Worm (Caenorhabditis elegans) whole organism, young adult: Measurements from ENCODE around the gene cyp-13A3.

Experiments used
- B0336.3 ChIP-seq: fragments of 200-800 bp; sonication (Bioruptor generic); IDR thresholded peaks from 2 replicates; pipeline ENCODE4 v1.3.6; 2022; ENCODE audit warnings: missing genetic modification characterization, missing compliant biosample characterization
- F10E7.11 ChIP-seq: sonication (generic microtip); optimal IDR thresholded peaks from 2 replicates; lab custom pipeline; 2017; ENCODE audit warnings: mild to moderate bottlenecking, missing genetic modification characterization, moderate library complexity, missing compliant biosample characterization
- F37B4.10 ChIP-seq: fragments of 200-800 bp; sonication (Bioruptor generic); IDR thresholded peaks from 2 replicates; pipeline ENCODE4 v1.3.6; 2022; ENCODE audit warnings: missing genetic modification characterization, missing compliant biosample characterization
- F52B5.7 ChIP-seq: sonication (generic microtip); optimal IDR thresholded peaks from 2 replicates; lab custom pipeline; 2016; ENCODE audit warnings: mild to moderate bottlenecking, missing genetic modification characterization, missing compliant biosample characterization
- F57A8.1 ChIP-seq: fragments of 200-800 bp; sonication (Bioruptor generic); optimal IDR thresholded peaks from 2 replicates; lab custom pipeline; 2018; ENCODE audit warnings: mild to moderate bottlenecking, missing genetic modification characterization, moderate library complexity, missing compliant biosample characterization
- Y56A3A.18 ChIP-seq: fragments of 200-800 bp; sonication (Bioruptor generic); IDR thresholded peaks from 2 replicates; pipeline ENCODE4 v1.3.6; 2022; ENCODE audit warnings: missing genetic modification reagents, missing genetic modification characterization, missing compliant biosample characterization
- aptf-2 ChIP-seq: fragments of 200-800 bp; sonication (Bioruptor generic); conservative IDR thresholded peaks from 2 replicates; pipeline ENCODE4 v1.3.6; 2022; ENCODE audit warnings: missing genetic modification reagents, missing genetic modification characterization, missing compliant biosample characterization
- atf-7 ChIP-seq: sonication (generic microtip); optimal IDR thresholded peaks from 2 replicates; lab custom pipeline; 2017; ENCODE audit warnings: mild to moderate bottlenecking, missing genetic modification characterization, missing compliant biosample characterization
- attf-6 ChIP-seq: fragments of 200-800 bp; sonication (Bioruptor generic); IDR thresholded peaks from 2 replicates; pipeline ENCODE4 v1.3.6; 2022; ENCODE audit warnings: missing genetic modification reagents, missing genetic modification characterization, missing compliant biosample characterization
- cebp-1 ChIP-seq, 2 experiments: fragments of 200-800 bp in 1 of 2; sonication (Bioruptor generic) in 1 of 2; sonication (generic microtip) in 1 of 2; IDR thresholded peaks in 1 of 2; optimal IDR thresholded peaks in 1 of 2; 2 replicates each; pipeline versions ENCODE4 v1.3.6 to Lab custom; 2017 to 2022; ENCODE audit warnings: missing compliant biosample characterization in 2 of 2, missing genetic modification characterization in 2 of 2, mild to moderate bottlenecking in 1 of 2, missing genetic modification reagents in 1 of 2, moderate library complexity in 1 of 2
- ceh-91 ChIP-seq: fragments of 200-800 bp; sonication (Bioruptor generic); IDR thresholded peaks from 2 replicates; pipeline ENCODE4 v1.3.6; 2022; ENCODE audit warnings: missing genetic modification reagents, missing genetic modification characterization, missing compliant biosample characterization
- chd-7 ChIP-seq: sonication (generic microtip); optimal IDR thresholded peaks from 2 replicates; lab custom pipeline; 2016; ENCODE audit warnings: mild to moderate bottlenecking, missing genetic modification characterization, moderate library complexity, missing compliant biosample characterization
- die-1 ChIP-seq: sonication (generic microtip); optimal IDR thresholded peaks from 2 replicates; lab custom pipeline; 2016; ENCODE audit warnings: missing genotype, mild to moderate bottlenecking, missing genetic modification characterization, missing compliant biosample characterization
- dox-1 ChIP-seq: fragments of 200-800 bp; sonication (Bioruptor generic); IDR thresholded peaks from 2 replicates; pipeline ENCODE4 v1.3.6; 2022; ENCODE audit warnings: missing genetic modification reagents, missing genetic modification characterization, missing compliant biosample characterization
- dpl-1 ChIP-seq: fragments of 150-350 bp; optimal IDR thresholded peaks from 2 replicates; lab custom pipeline; 2014; ENCODE audit warnings: missing biosample characterization, missing genetic modification reagents, missing genetic modification characterization
- egl-18 ChIP-seq: fragments of 200-800 bp; sonication (Bioruptor generic); IDR thresholded peaks from 2 replicates; pipeline ENCODE4 v1.3.6; 2022; ENCODE audit warnings: missing genetic modification reagents, missing genetic modification characterization, missing compliant biosample characterization
- egrh-3 ChIP-seq: fragments of 200-800 bp; sonication (Bioruptor generic); IDR thresholded peaks from 2 replicates; pipeline ENCODE4 v1.3.6; 2022; ENCODE audit warnings: missing genetic modification reagents, missing genetic modification characterization, missing compliant biosample characterization
- ets-4 ChIP-seq: fragments of 200-800 bp; sonication (Bioruptor generic); optimal IDR thresholded peaks from 2 replicates; lab custom pipeline; 2018; ENCODE audit warnings: mild to moderate bottlenecking, missing genetic modification characterization, missing compliant biosample characterization
- hlh-12 ChIP-seq: sonication (generic microtip); optimal IDR thresholded peaks from 2 replicates; lab custom pipeline; 2016; ENCODE audit warnings: missing genetic modification characterization, missing compliant biosample characterization
- hrde-1 ChIP-seq: sonication (generic microtip); optimal IDR thresholded peaks from 2 replicates; lab custom pipeline; 2016; ENCODE audit warnings: missing genetic modification characterization, mild to moderate bottlenecking, missing compliant biosample characterization, moderate library complexity, missing genotype, missing genetic modification reagents, borderline replicate concordance
- hsf-1 ChIP-seq: fragments of 200-800 bp; sonication (Bioruptor generic); IDR thresholded peaks from 2 replicates; pipeline ENCODE4 v1.3.6; 2022; ENCODE audit warnings: missing genetic modification reagents, missing genetic modification characterization, missing compliant biosample characterization
- let-607 ChIP-seq, 2 experiments: fragments of 200-800 bp in 1 of 2; sonication (Bioruptor generic) in 1 of 2; sonication (generic microtip) in 1 of 2; optimal IDR thresholded peaks; 2 replicates each; lab custom pipeline; 2016 to 2018; ENCODE audit warnings: mild to moderate bottlenecking in 2 of 2, missing compliant biosample characterization in 2 of 2, missing genetic modification characterization in 2 of 2, moderate library complexity in 2 of 2, missing genotype in 1 of 2
- lin-26 ChIP-seq: fragments of 200-800 bp; sonication (Bioruptor generic); IDR thresholded peaks from 2 replicates; pipeline ENCODE4 v1.3.6; 2022; ENCODE audit warnings: missing genetic modification reagents, missing genetic modification characterization, missing compliant biosample characterization
- lin-54 ChIP-seq: fragments of 200-800 bp; sonication (Bioruptor generic); optimal IDR thresholded peaks from 2 replicates; lab custom pipeline; 2018; ENCODE audit warnings: mild to moderate bottlenecking, missing genetic modification characterization, missing compliant biosample characterization
- lir-1 ChIP-seq: fragments of 200-800 bp; sonication (Bioruptor generic); conservative IDR thresholded peaks from 2 replicates; pipeline ENCODE4 v1.3.6; 2022; ENCODE audit warnings: missing genetic modification reagents, missing genetic modification characterization, missing compliant biosample characterization
- madf-10 ChIP-seq: sonication (generic microtip); optimal IDR thresholded peaks from 2 replicates; lab custom pipeline; 2016; ENCODE audit warnings: mild to moderate bottlenecking, missing genetic modification characterization, missing compliant biosample characterization
- madf-3 ChIP-seq: fragments of 200-800 bp; sonication (Bioruptor generic); IDR thresholded peaks from 2 replicates; pipeline ENCODE4 v1.3.6; 2022; ENCODE audit warnings: missing genetic modification reagents, missing genetic modification characterization, missing compliant biosample characterization
- mcd-1 ChIP-seq: fragments of 200-800 bp; sonication (Bioruptor generic); IDR thresholded peaks from 2 replicates; pipeline ENCODE4 v1.3.6; 2022; ENCODE audit warnings: missing genetic modification reagents, missing genetic modification characterization, missing compliant biosample characterization
- nfya-1 ChIP-seq: sonication (generic microtip); optimal IDR thresholded peaks from 2 replicates; lab custom pipeline; 2017; ENCODE audit warnings: antibody characterized with exemption, missing compliant biosample characterization, missing genetic modification characterization, borderline replicate concordance; ENCODE audit not compliant: insufficient read depth
- nhr-120 ChIP-seq: fragments of 200-800 bp; sonication (Bioruptor generic); IDR thresholded peaks from 2 replicates; pipeline ENCODE4 v1.3.6; 2022; ENCODE audit warnings: missing genetic modification characterization, missing compliant biosample characterization
- nhr-90 ChIP-seq: sonication (generic microtip); optimal IDR thresholded peaks from 2 replicates; lab custom pipeline; 2016; ENCODE audit warnings: missing genotype, mild to moderate bottlenecking, missing genetic modification characterization, missing compliant biosample characterization
- pbrm-1 ChIP-seq: fragments of 200-800 bp; sonication (Bioruptor generic); IDR thresholded peaks from 2 replicates; pipeline ENCODE4 v1.3.6; 2022; ENCODE audit warnings: missing genetic modification reagents, missing genetic modification characterization, missing compliant biosample characterization
- pha-4 ChIP-seq: fragments of 150-350 bp; sonication (generic microtip); optimal IDR thresholded peaks from 2 replicates; lab custom pipeline; 2014; ENCODE audit warnings: missing biosample characterization, missing genetic modification reagents, missing genetic modification characterization
- rec-8 ChIP-seq, 2 experiments: sonication (generic microtip); optimal IDR thresholded peaks; 2 replicates each; lab custom pipeline; 2016; ENCODE audit warnings: mild to moderate bottlenecking in 2 of 2, missing genetic modification characterization in 2 of 2, missing genetic modification reagents in 2 of 2, missing genotype in 2 of 2, missing biosample characterization in 1 of 2, missing compliant biosample characterization in 1 of 2, moderate library complexity in 1 of 2
- rpc-1 ChIP-seq, 2 experiments: fragments of 150-350 bp in 1 of 2; sonication (generic microtip) in 1 of 2; optimal IDR thresholded peaks; 2 replicates each; lab custom pipeline; 2014 to 2018; ENCODE audit warnings: missing biosample characterization in 1 of 2, missing genetic modification characterization in 1 of 2, missing genetic modification reagents in 1 of 2, missing genotype in 1 of 2
- snpc-1.3 ChIP-seq: sonication (generic microtip); optimal IDR thresholded peaks from 2 replicates; lab custom pipeline; 2017; ENCODE audit warnings: missing genetic modification characterization, mild to moderate bottlenecking, missing compliant biosample characterization, antibody characterized with exemption, moderate library complexity, missing genotype, missing genetic modification reagents; ENCODE audit not compliant: insufficient read depth
- snpc-4 ChIP-seq, 5 experiments: fragments of 150-350 bp in 1 of 5; sonication (generic microtip) in 4 of 5; optimal IDR thresholded peaks; 2 replicates each; lab custom pipeline; 2014 to 2018; ENCODE audit warnings: missing genetic modification characterization in 5 of 5, missing biosample characterization in 3 of 5, antibody characterized with exemption in 2 of 5, mild to moderate bottlenecking in 2 of 5, missing compliant biosample characterization in 2 of 5, missing genotype in 2 of 5, moderate library complexity in 2 of 5, missing genetic modification reagents in 1 of 5
- tbp1 ChIP-seq: fragments of 200-800 bp; sonication (Bioruptor generic); optimal IDR thresholded peaks from 2 replicates; lab custom pipeline; 2018; ENCODE audit warnings: mild to moderate bottlenecking, missing genetic modification characterization, missing compliant biosample characterization
- tlf-1 ChIP-seq: fragments of 200-800 bp; sonication (Bioruptor generic); optimal IDR thresholded peaks from 2 replicates; lab custom pipeline; 2018; ENCODE audit warnings: mild to moderate bottlenecking, missing genetic modification characterization, missing compliant biosample characterization
- unc-62 ChIP-seq: fragments of 150-350 bp; optimal IDR thresholded peaks from 2 replicates; lab custom pipeline; 2014; ENCODE audit warnings: missing biosample characterization, missing genetic modification reagents, missing genetic modification characterization
- zim-3 ChIP-seq: sonication (generic microtip); optimal IDR thresholded peaks from 2 replicates; lab custom pipeline; 2017; ENCODE audit warnings: mild to moderate bottlenecking, missing genetic modification characterization, moderate library complexity, missing compliant biosample characterization
- ztf-22 ChIP-seq: fragments of 200-800 bp; sonication (Bioruptor generic); optimal IDR thresholded peaks from 2 replicates; lab custom pipeline; 2018; ENCODE audit warnings: mild to moderate bottlenecking, missing genetic modification characterization, moderate library complexity, missing compliant biosample characterization
- ztf-25 ChIP-seq: fragments of 200-800 bp; sonication (Bioruptor generic); IDR thresholded peaks from 2 replicates; pipeline ENCODE4 v1.3.6; 2022; ENCODE audit warnings: missing genetic modification reagents, missing genetic modification characterization, missing compliant biosample characterization

cyp-13A3 gene

ce11 chrII:9740552-9740951 is 52.5 kb downstream of the cyp-13A3 start (continued):
- TF ChIP-seq die-1 (tag; lab: Kevin White, UChicago): no peak
- peak; percentile 3 for TF ChIP-seq ets-4 (GFP tag; lab: Kevin White, UChicago)
- peak; percentile 76 for TF ChIP-seq ztf-22 (GFP tag; lab: Kevin White, UChicago)
- no peak for TF ChIP-seq aptf-2 (GFP tag; lab: Robert Waterston, UW)
- TF ChIP-seq dpl-1 (GFP tag; lab: Kevin White, UChicago): no peak
- no peak for TF ChIP-seq madf-10 (tag; lab: Kevin White, UChicago)
- TF ChIP-seq hsf-1: no peak
- TF ChIP-seq attf-6 (GFP tag; lab: Robert Waterston, UW): no peak
- TF ChIP-seq Y56A3A.18: 0 out of 2 replicates have a peak, but pooled peaks have one; percentile 8
- TF ChIP-seq pbrm-1 (GFP tag; lab: Robert Waterston, UW): 0 out of 2 replicates have a peak, but pooled peaks have one; percentile 41
- no peak for TF ChIP-seq nhr-120 (GFP tag; lab: Robert Waterston, UW)
- peak; percentile 38 for TF ChIP-seq nhr-90 (tag; lab: Kevin White, UChicago)
- no peak for TF ChIP-seq nfya-1
- no peak for TF ChIP-seq B0336.3
- no peak for TF ChIP-seq snpc-1.3 (tag; lab: Kevin White, UChicago)
- TF ChIP-seq lin-54 (GFP tag; lab: Kevin White, UChicago): no peak
- TF ChIP-seq tbp1 (GFP tag; lab: Kevin White, UChicago): peak; percentile 13
- no peak for TF ChIP-seq ceh-91
- TF ChIP-seq hrde-1 (tag; lab: Kevin White, UChicago): no peak
- peak; percentile 60; the same call in 1 of the 2 replicates for TF ChIP-seq dox-1 (GFP tag; lab: Robert Waterston, UW)
- TF ChIP-seq F10E7.11: no peak
- no peak for TF ChIP-seq unc-62 (GFP tag; lab: Kevin White, UChicago)
- 0 out of 2 replicates have a peak, but pooled peaks have one; percentile 61 for TF ChIP-seq madf-3
- peak; percentile 53 for TF ChIP-seq pha-4 (tag; lab: Kevin White, UChicago)
- TF ChIP-seq lin-26 (GFP tag; lab: Robert Waterston, UW): no peak
- no peak for TF ChIP-seq F57A8.1 (GFP tag; lab: Kevin White, UChicago)
- no peak for TF ChIP-seq cebp-1 (GFP tag; IDR thresholded peaks at IDR 0.05; lab: Robert Waterston, UW)
- peak; percentile 26 for TF ChIP-seq cebp-1 (tag; optimal IDR thresholded peaks at IDR 0.05; lab: Kevin White, UChicago)
- TF ChIP-seq snpc-4 (GFP tag; optimal IDR thresholded peaks at IDR 0.05; lab: Kevin White, UChicago): no peak
- TF ChIP-seq snpc-4 (tag; optimal IDR thresholded peaks at IDR 0.05; lab: Kevin White, UChicago): peak in 1 of 4 experiments; percentile 4
- no peak for TF ChIP-seq hlh-12
- peak; percentile 61 to 69 for TF ChIP-seq let-607 (tag; optimal IDR thresholded peaks at IDR 0.05; lab: Kevin White, UChicago)
- TF ChIP-seq egrh-3: no peak
- no peak for TF ChIP-seq rec-8 (tag; optimal IDR thresholded peaks at IDR 0.05; lab: Kevin White, UChicago)

DNA sequence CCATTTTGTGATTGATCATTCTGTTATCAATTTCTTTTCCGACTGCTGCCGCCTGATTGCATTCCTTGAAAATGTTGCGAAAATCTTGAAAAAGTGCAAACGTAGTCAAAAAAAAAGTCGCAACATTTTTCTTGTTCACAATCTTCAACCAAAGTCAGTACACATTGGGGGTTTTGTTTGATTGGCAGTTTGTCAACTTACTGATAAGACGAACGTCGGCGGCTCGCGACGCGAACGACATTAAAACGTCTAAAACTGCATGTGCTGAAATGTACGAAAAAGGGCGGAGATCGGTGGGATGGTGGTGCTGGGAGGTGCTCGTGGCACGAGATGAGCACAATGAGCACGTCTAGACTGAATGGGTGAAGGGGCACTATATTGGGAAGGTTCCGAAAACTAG is 54.3 kb downstream of the cyp-13A3 start:
- TF ChIP-seq cebp-1 (GFP tag; IDR thresholded peaks at IDR 0.05; lab: Robert Waterston, UW): 0 out of 2 replicates have a peak, but pooled peaks have one; percentile 24
- TF ChIP-seq cebp-1 (tag; optimal IDR thresholded peaks at IDR 0.05; lab: Kevin White, UChicago): peak; percentile 69
- TF ChIP-seq F37B4.10 (GFP tag; lab: Robert Waterston, UW): 0 out of 2 replicates have a peak, but pooled peaks have one; percentile 30
- TF ChIP-seq hlh-12: no peak
- peak; percentile 23 for TF ChIP-seq atf-7
- peak; percentile 70 for TF ChIP-seq tlf-1 (GFP tag; lab: Kevin White, UChicago)
- TF ChIP-seq ztf-25: peak; percentile 43; the same call in 1 of the 2 replicates
- TF ChIP-seq ztf-22 (GFP tag; lab: Kevin White, UChicago): no peak
- peak; percentile 30 for TF ChIP-seq zim-3 (tag; lab: Kevin White, UChicago)
- TF ChIP-seq ets-4 (GFP tag; lab: Kevin White, UChicago): peak; percentile 42
- TF ChIP-seq tbp1 (GFP tag; lab: Kevin White, UChicago): peak; percentile 54
- TF ChIP-seq mcd-1 (GFP tag; lab: Robert Waterston, UW): peak; percentile 33; the same call in 1 of the 2 replicates
- TF ChIP-seq madf-10 (tag; lab: Kevin White, UChicago): peak; percentile 12
- no peak for TF ChIP-seq F52B5.7 (tag; lab: Kevin White, UChicago)
- TF ChIP-seq snpc-4 (GFP tag; optimal IDR thresholded peaks at IDR 0.05; lab: Kevin White, UChicago): no peak
- TF ChIP-seq snpc-4 (tag; optimal IDR thresholded peaks at IDR 0.05; lab: Kevin White, UChicago): peak in 3 of 4 experiments; percentile 3 to 31 (median 15)
- peak; percentile 67 for TF ChIP-seq chd-7
- no peak for TF ChIP-seq rpc-1 (optimal IDR thresholded peaks at IDR 0.05; lab: Kevin White, UChicago)
- no peak for TF ChIP-seq rpc-1 (tag; optimal IDR thresholded peaks at IDR 0.05; lab: Kevin White, UChicago)
- peak; percentile 85 to 91 for TF ChIP-seq let-607 (tag; optimal IDR thresholded peaks at IDR 0.05; lab: Kevin White, UChicago)
- 0 out of 2 replicates have a peak, but pooled peaks have one; percentile 21 for TF ChIP-seq lir-1 (GFP tag; lab: Robert Waterston, UW)
- TF ChIP-seq pbrm-1 (GFP tag; lab: Robert Waterston, UW): peak; percentile 30; the same call in 1 of the 2 replicates
- TF ChIP-seq unc-62 (GFP tag; lab: Kevin White, UChicago): peak; percentile 48
- TF ChIP-seq egl-18: no peak
